Fruit fly (Drosophila melanogaster) whole organism, embryonic: Measurements from ENCODE around the gene CG13455.

Experiments
- Adf1 ChIP-seq: fragments of 200-800 bp; sonication (Bioruptor generic); IDR thresholded peaks from 2 replicates; pipeline ENCODE4 v1.3.6; 2022; ENCODE audit warnings: missing biosample characterization, missing genetic modification characterization
- CG10543 ChIP-seq: fragments of 200-800 bp; sonication (Bioruptor generic); optimal IDR thresholded peaks from 3 replicates; lab custom pipeline; 2017; ENCODE audit warnings: missing biosample characterization, mild to moderate bottlenecking, missing genetic modification characterization, moderate library complexity
- CG11504 ChIP-seq: fragments of 200-800 bp; sonication (Bioruptor generic); optimal IDR thresholded peaks from 3 replicates; lab custom pipeline; 2019; ENCODE audit warnings: missing biosample characterization, mild to moderate bottlenecking, missing genetic modification characterization, moderate library complexity
- CG13287 ChIP-seq: fragments of 200-800 bp; sonication (Bioruptor generic); IDR thresholded peaks from 2 replicates; pipeline ENCODE4 v1.3.6; 2022; ENCODE audit warnings: missing biosample characterization, missing genetic modification characterization; ENCODE audit not compliant: partially characterized antibody
- CG14710 ChIP-seq: fragments of 200-800 bp; sonication (Bioruptor generic); optimal IDR thresholded peaks from 3 replicates; lab custom pipeline; 2019; ENCODE audit warnings: missing biosample characterization, mild to moderate bottlenecking, missing genetic modification characterization, moderate library complexity
- CG14860 ChIP-seq: fragments of 200-800 bp; sonication (Bioruptor generic); IDR thresholded peaks from 3 replicates; pipeline ENCODE4 v1.3.6; 2022; ENCODE audit warnings: missing biosample characterization, missing genetic modification characterization; ENCODE audit not compliant: partially characterized antibody
- CG1602 ChIP-seq: fragments of 200-800 bp; sonication (Bioruptor generic); optimal IDR thresholded peaks from 3 replicates; lab custom pipeline; 2016; ENCODE audit warnings: missing biosample characterization, missing genetic modification characterization
- CG1647 ChIP-seq: fragments of 200-800 bp; sonication (Bioruptor generic); optimal IDR thresholded peaks from 3 replicates; lab custom pipeline; 2016; ENCODE audit warnings: missing biosample characterization, missing genetic modification characterization
- CG17385 ChIP-seq: fragments of 200-800 bp; sonication (Bioruptor generic); optimal IDR thresholded peaks from 3 replicates; lab custom pipeline; 2018; ENCODE audit warnings: missing biosample characterization, mild to moderate bottlenecking, missing genetic modification characterization
- CG32532 ChIP-seq: fragments of 200-800 bp; sonication (Bioruptor generic); IDR thresholded peaks from 2 replicates; pipeline ENCODE4 v1.3.6; 2022; ENCODE audit warnings: missing biosample characterization, missing genetic modification characterization
- CG3281 ChIP-seq: fragments of 200-800 bp; sonication (Bioruptor generic); optimal IDR thresholded peaks from 3 replicates; lab custom pipeline; 2017; ENCODE audit warnings: missing biosample characterization, mild to moderate bottlenecking, missing genetic modification characterization
- CG33213 ChIP-seq: fragments of 200-800 bp; sonication (Bioruptor generic); optimal IDR thresholded peaks from 3 replicates; lab custom pipeline; 2016; ENCODE audit warnings: missing biosample characterization, missing genetic modification characterization
- CG33557 ChIP-seq: fragments of 200-800 bp; sonication (Bioruptor generic); optimal IDR thresholded peaks from 2 replicates; lab custom pipeline; 2019; ENCODE audit warnings: missing biosample characterization, mild to moderate bottlenecking, missing genetic modification characterization, moderate library complexity
- CG5245 ChIP-seq: fragments of 200-800 bp; sonication (Bioruptor generic); optimal IDR thresholded peaks from 3 replicates; lab custom pipeline; 2016; ENCODE audit warnings: missing biosample characterization, missing genetic modification characterization
- CG7556 ChIP-seq: fragments of 200-800 bp; sonication (Bioruptor generic); optimal IDR thresholded peaks from 2 replicates; lab custom pipeline; 2017; ENCODE audit warnings: missing biosample characterization, mild to moderate bottlenecking, missing genetic modification characterization
- CG8089 ChIP-seq: fragments of 200-800 bp; sonication (Bioruptor generic); optimal IDR thresholded peaks from 3 replicates; lab custom pipeline; 2016; ENCODE audit warnings: missing biosample characterization, missing genetic modification characterization
- CG8924 ChIP-seq: fragments of 200-800 bp; optimal IDR thresholded peaks from 3 replicates; lab custom pipeline; 2019; ENCODE audit warnings: missing biosample characterization, mild to moderate bottlenecking, missing genetic modification characterization, moderate library complexity
- CG9727 ChIP-seq: fragments of 200-800 bp; sonication (Bioruptor generic); optimal IDR thresholded peaks from 3 replicates; lab custom pipeline; 2017; ENCODE audit warnings: missing biosample characterization, mild to moderate bottlenecking, missing genetic modification characterization
- CG9932 ChIP-seq: fragments of 200-800 bp; sonication (Bioruptor generic); IDR thresholded peaks from 2 replicates; pipeline ENCODE4 v1.3.6; 2022; ENCODE audit warnings: missing biosample characterization, missing genetic modification characterization
- Dll ChIP-seq: fragments of 200-800 bp; sonication (Bioruptor generic); IDR thresholded peaks from 4 replicates; pipeline ENCODE4 v1.3.6; 2022; ENCODE audit warnings: missing biosample characterization, missing genetic modification characterization; ENCODE audit not compliant: partially characterized antibody
- Fer1 ChIP-seq: fragments of 200-800 bp; sonication (Bioruptor generic); optimal IDR thresholded peaks from 2 replicates; lab custom pipeline; 2017; ENCODE audit warnings: missing biosample characterization, mild to moderate bottlenecking, missing genetic modification characterization
- HLH54F ChIP-seq: fragments of 200-800 bp; sonication (Bioruptor generic); optimal IDR thresholded peaks from 3 replicates; lab custom pipeline; 2016; ENCODE audit warnings: missing biosample characterization, missing genetic modification characterization
- Hey ChIP-seq: fragments of 200-800 bp; sonication (Bioruptor generic); optimal IDR thresholded peaks from 3 replicates; lab custom pipeline; 2018; ENCODE audit warnings: missing biosample characterization, mild to moderate bottlenecking, missing genetic modification characterization
- HmgD ChIP-seq: fragments of 200-800 bp; sonication (Bioruptor generic); optimal IDR thresholded peaks from 3 replicates; lab custom pipeline; 2016; ENCODE audit warnings: missing biosample characterization, missing genetic modification characterization
- Hmr ChIP-seq: fragments of 200-800 bp; sonication (Bioruptor generic); optimal IDR thresholded peaks from 3 replicates; lab custom pipeline; 2017; ENCODE audit warnings: mild to moderate bottlenecking, missing biosample characterization, missing genetic modification reagents, missing genetic modification characterization
- Hr39 ChIP-seq: fragments of >200 bp; optimal IDR thresholded peaks from 2 replicates; lab custom pipeline; 2017
- Nf-YA ChIP-seq: fragments of 200-800 bp; sonication (Bioruptor generic); IDR thresholded peaks from 2 replicates; pipeline ENCODE4 v1.3.6; 2022; ENCODE audit warnings: missing biosample characterization, missing genetic modification characterization
- Nf-YC ChIP-seq: fragments of 200-800 bp; optimal IDR thresholded peaks from 3 replicates; lab custom pipeline; 2019; ENCODE audit warnings: missing biosample characterization, mild to moderate bottlenecking, missing genetic modification characterization, moderate library complexity
- Sin3A ChIP-seq: fragments of >200 bp; optimal IDR thresholded peaks from 2 replicates; lab custom pipeline; 2018
- Ssrp ChIP-seq: fragments of 200-800 bp; sonication (Bioruptor generic); optimal IDR thresholded peaks from 2 replicates; lab custom pipeline; 2018; ENCODE audit warnings: missing biosample characterization, mild to moderate bottlenecking, missing genetic modification characterization, moderate library complexity
- Vsx1 ChIP-seq: fragments of 200-800 bp; sonication (Bioruptor generic); optimal IDR thresholded peaks from 2 replicates; lab custom pipeline; 2017; ENCODE audit warnings: missing biosample characterization, mild to moderate bottlenecking, missing genetic modification characterization, missing genetic modification reagents
- bigmax ChIP-seq: fragments of 200-800 bp; sonication (Bioruptor generic); optimal IDR thresholded peaks from 2 replicates; lab custom pipeline; 2018; ENCODE audit warnings: missing biosample characterization, mild to moderate bottlenecking, missing genetic modification characterization
- bsh ChIP-seq, 2 experiments: fragments of 200-800 bp; sonication (Bioruptor generic); optimal IDR thresholded peaks; 2 replicates each; lab custom pipeline; 2017 to 2018; ENCODE audit warnings: mild to moderate bottlenecking in 2 of 2, missing biosample characterization in 2 of 2, missing genetic modification characterization in 2 of 2, moderate library complexity in 1 of 2
- chinmo ChIP-seq: fragments of 200-800 bp; sonication (Bioruptor generic); IDR thresholded peaks from 4 replicates; pipeline ENCODE4 v1.3.6; 2022; ENCODE audit warnings: missing biosample characterization, missing genetic modification characterization; ENCODE audit not compliant: partially characterized antibody
- cwo ChIP-seq: fragments of 200-800 bp; sonication (Bioruptor generic); optimal IDR thresholded peaks from 3 replicates; lab custom pipeline; 2017; ENCODE audit warnings: missing biosample characterization, missing genetic modification characterization, mild to moderate bottlenecking, moderate library complexity, missing genetic modification reagents
- dpn ChIP-seq, 2 experiments: fragments of 200-800 bp; sonication (Bioruptor generic); optimal IDR thresholded peaks; 3 replicates each; lab custom pipeline; 2016; ENCODE audit warnings: missing biosample characterization in 2 of 2, missing genetic modification characterization in 2 of 2
- ftz-f1 ChIP-seq: fragments of 200-800 bp; sonication (Bioruptor generic); optimal IDR thresholded peaks from 2 replicates; lab custom pipeline; 2016; ENCODE audit warnings: missing biosample characterization, missing genetic modification characterization
- gfzf ChIP-seq: fragments of 200-800 bp; sonication (Bioruptor generic); optimal IDR thresholded peaks from 2 replicates; lab custom pipeline; 2016; ENCODE audit warnings: missing biosample characterization, mild to moderate bottlenecking, missing genetic modification characterization, moderate library complexity
- hkb ChIP-seq, 2 experiments: fragments of 200-800 bp in 1 of 2; fragments of >200 bp in 1 of 2; sonication (Bioruptor generic) in 1 of 2; IDR thresholded peaks in 1 of 2; optimal IDR thresholded peaks in 1 of 2; 2 replicates each; pipeline versions ENCODE4 v1.3.6 to Lab custom; 2017 to 2022; ENCODE audit warnings: missing biosample characterization in 1 of 2, missing genetic modification characterization in 1 of 2
- jing ChIP-seq: fragments of 200-800 bp; sonication (Bioruptor generic); optimal IDR thresholded peaks from 2 replicates; lab custom pipeline; 2018; ENCODE audit warnings: missing biosample characterization, mild to moderate bottlenecking, missing genetic modification characterization
- lab ChIP-seq: fragments of 200-800 bp; sonication (Bioruptor generic); optimal IDR thresholded peaks from 3 replicates; lab custom pipeline; 2017; ENCODE audit warnings: missing biosample characterization, missing genetic modification characterization, mild to moderate bottlenecking, moderate library complexity, missing genetic modification reagents
- luna ChIP-seq: fragments of 200-800 bp; sonication (Bioruptor generic); optimal IDR thresholded peaks from 2 replicates; lab custom pipeline; 2016; ENCODE audit warnings: missing biosample characterization, missing genetic modification characterization
- pb ChIP-seq: fragments of 200-800 bp; sonication (Bioruptor generic); optimal IDR thresholded peaks from 3 replicates; lab custom pipeline; 2016; ENCODE audit warnings: missing biosample characterization, missing genetic modification characterization
- peb ChIP-seq: fragments of 200-800 bp; sonication (Bioruptor generic); IDR thresholded peaks from 2 replicates; pipeline ENCODE4 v1.3.6; 2022; ENCODE audit warnings: missing biosample characterization, missing genetic modification characterization
- pum ChIP-seq: fragments of 200-800 bp; sonication (Bioruptor generic); optimal IDR thresholded peaks from 2 replicates; lab custom pipeline; 2016; ENCODE audit warnings: missing biosample characterization, missing genetic modification characterization
- rib ChIP-seq: fragments of 200-800 bp; sonication (Bioruptor generic); IDR thresholded peaks from 2 replicates; pipeline ENCODE4 v1.3.6; 2022; ENCODE audit warnings: missing biosample characterization, missing genetic modification characterization
- sd ChIP-seq: fragments of 200-800 bp; sonication (Bioruptor generic); optimal IDR thresholded peaks from 3 replicates; lab custom pipeline; 2018; ENCODE audit warnings: missing biosample characterization, mild to moderate bottlenecking, missing genetic modification characterization, moderate library complexity
- slou ChIP-seq: fragments of 200-800 bp; sonication (Bioruptor generic); optimal IDR thresholded peaks from 3 replicates; lab custom pipeline; 2016; ENCODE audit warnings: missing biosample characterization, missing genetic modification characterization
- zfh1 ChIP-seq: fragments of 200-800 bp; sonication (Bioruptor generic); IDR thresholded peaks from 3 replicates; pipeline ENCODE4 v1.3.6; 2022; ENCODE audit warnings: missing biosample characterization, missing genetic modification characterization

CG13455 gene

DNA sequence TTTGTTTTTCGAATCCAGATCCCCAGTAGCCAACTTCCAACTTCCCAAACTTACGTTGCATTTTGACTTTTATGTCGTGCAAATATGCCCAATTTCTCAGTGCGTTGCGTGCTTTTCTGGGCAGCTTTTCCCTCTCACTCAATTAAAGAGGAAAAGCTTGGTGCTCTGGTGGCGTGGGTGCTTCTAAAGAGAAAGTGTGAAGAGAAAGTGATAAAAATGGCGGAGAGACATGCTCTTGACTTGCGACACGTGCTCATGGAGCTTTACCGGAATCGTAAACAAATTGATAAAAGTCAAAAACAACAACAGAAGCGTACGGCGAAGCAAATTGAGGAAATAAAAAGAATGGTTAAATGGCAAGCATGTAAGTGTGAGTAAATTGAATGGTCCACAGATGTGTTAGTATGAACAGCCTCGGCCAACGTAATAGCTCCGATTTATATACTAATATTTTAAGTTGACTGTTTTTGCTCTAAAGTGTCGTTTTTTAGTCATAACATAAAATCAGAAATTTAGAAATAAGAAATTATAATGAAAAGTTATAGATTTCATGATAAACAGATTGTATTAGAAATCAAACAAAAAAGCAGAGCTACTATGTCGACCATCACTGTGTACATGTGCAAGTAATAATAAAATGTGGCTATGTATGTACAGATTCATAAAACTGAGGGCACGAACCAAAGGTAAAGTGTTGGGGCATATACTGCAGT lies 2.3 kb upstream of the CG13455 start (continued):
- peak; percentile 26 for TF ChIP-seq CG5245
- TF ChIP-seq CG17385: no peak
- TF ChIP-seq Dll: no peak
- TF ChIP-seq pum (GFP tag; lab: Kevin White, UChicago): no peak
- TF ChIP-seq ftz-f1 (GFP tag; lab: Kevin White, UChicago): no peak
- TF ChIP-seq CG1647: no peak
- TF ChIP-seq pb (GFP tag; lab: Kevin White, UChicago): no peak
- no peak for TF ChIP-seq CG9727 (GFP tag; lab: Kevin White, UChicago)
- no peak for TF ChIP-seq zfh1 (GFP tag; lab: Robert Waterston, UW)
- no peak for TF ChIP-seq CG10543 (GFP tag; lab: Kevin White, UChicago)
- TF ChIP-seq Nf-YC: no peak
- TF ChIP-seq Hr39: no peak
- no peak for TF ChIP-seq HLH54F (GFP tag; lab: Kevin White, UChicago)
- TF ChIP-seq peb: no peak
- TF ChIP-seq gfzf: no peak
- 0 out of 4 replicates have a peak, but pooled peaks have one; percentile 12 for TF ChIP-seq chinmo (GFP tag; lab: Robert Waterston, UW)
- peak in 1 of 2 experiments; percentile 1 for TF ChIP-seq bsh (GFP tag; optimal IDR thresholded peaks at IDR 0.05; lab: Kevin White, UChicago)
- TF ChIP-seq cwo (GFP tag; lab: Kevin White, UChicago): peak; percentile 82
- TF ChIP-seq CG11504 (tag; lab: Kevin White, UChicago): peak; percentile 70
- TF ChIP-seq Ssrp (tag; lab: Kevin White, UChicago): no peak
- no peak for TF ChIP-seq dpn (GFP tag; optimal IDR thresholded peaks at IDR 0.05; lab: Kevin White, UChicago)
- TF ChIP-seq rib (GFP tag; lab: Robert Waterston, UW): no peak
- no peak for TF ChIP-seq CG14710 (tag; lab: Kevin White, UChicago)
- TF ChIP-seq lab (GFP tag; lab: Kevin White, UChicago): peak; percentile 35
- no peak for TF ChIP-seq CG1602 (GFP tag; lab: Kevin White, UChicago)
- TF ChIP-seq bigmax (GFP tag; lab: Kevin White, UChicago): no peak
- TF ChIP-seq HmgD (GFP tag; lab: Kevin White, UChicago): no peak
- peak; percentile 48 for TF ChIP-seq CG7556 (GFP tag; lab: Kevin White, UChicago)
- no peak for TF ChIP-seq sd
- TF ChIP-seq Vsx1: no peak
- TF ChIP-seq CG8089: no peak
- peak; percentile 28 for TF ChIP-seq Fer1
- no peak for TF ChIP-seq Nf-YA (GFP tag; lab: Robert Waterston, UW)
- TF ChIP-seq CG13287 (GFP tag; lab: Robert Waterston, UW): peak; percentile 21; the same call in 1 of the 2 replicates
- TF ChIP-seq CG33213: no peak
- TF ChIP-seq CG9932 (GFP tag; lab: Robert Waterston, UW): peak; percentile 37; the same call in 1 of the 2 replicates
- TF ChIP-seq CG32532 (GFP tag; lab: Robert Waterston, UW): peak; percentile 24; the same call in 1 of the 2 replicates
- TF ChIP-seq Hey: no peak
- TF ChIP-seq jing (GFP tag; lab: Kevin White, UChicago): no peak
- TF ChIP-seq Sin3A (lab: Kevin White, UChicago): no peak
- no peak for TF ChIP-seq luna (GFP tag; lab: Kevin White, UChicago)
- no peak for TF ChIP-seq Adf1 (GFP tag; lab: Robert Waterston, UW)
- TF ChIP-seq hkb (optimal IDR thresholded peaks at IDR 0.05; lab: Kevin White, UChicago): no peak
- peak; percentile 44 for TF ChIP-seq hkb (GFP tag; IDR thresholded peaks at IDR 0.05; lab: Robert Waterston, UW)
- TF ChIP-seq CG8924 (tag; lab: Kevin White, UChicago): peak; percentile 35
- peak; percentile 54 for TF ChIP-seq CG3281
- TF ChIP-seq CG14860 (GFP tag; lab: Robert Waterston, UW): no peak
- TF ChIP-seq Hmr (GFP tag; lab: Kevin White, UChicago): peak; percentile 37
- TF ChIP-seq CG33557 (GFP tag; lab: Kevin White, UChicago): no peak
- TF ChIP-seq slou (GFP tag; lab: Kevin White, UChicago): no peak
